Worm (Caenorhabditis elegans) whole organism, L3 larva: ENCODE results near the gene T03E6.8.
"Not testable (repeated sequence)": the region's sequence is repeated elsewhere in the genome, so short reads cannot be mapped to it uniquely, and the experiment has no call there.

Experiments
- R02D3.7 ChIP-seq: fragments of 150-350 bp; optimal IDR thresholded peaks from 2 replicates; lab custom pipeline; 2014; ENCODE audit warnings: missing biosample characterization, missing genetic modification characterization
- aly-2 ChIP-seq: fragments of 150-350 bp; optimal IDR thresholded peaks from 2 replicates; lab custom pipeline; 2014; ENCODE audit warnings: missing biosample characterization, missing genetic modification characterization
- ama-1 ChIP-seq: fragments of 150-350 bp; optimal IDR thresholded peaks from 2 replicates; lab custom pipeline; 2018
- elt-2 ChIP-seq: sonication (generic microtip); optimal IDR thresholded peaks from 2 replicates; lab custom pipeline; 2016; ENCODE audit warnings: missing genetic modification reagents, mild to moderate bottlenecking, missing genetic modification characterization, missing compliant biosample characterization
- elt-3 ChIP-seq, 3 experiments: fragments of 150-350 bp in 1 of 3; sonication (generic microtip) in 2 of 3; optimal IDR thresholded peaks; 2 replicates in 2 of 3; 4 replicates in 1 of 3; lab custom pipeline; 2014 to 2017; ENCODE audit warnings: missing biosample characterization in 3 of 3, missing genetic modification characterization in 3 of 3
- fkh-2 ChIP-seq: fragments of 150-350 bp; optimal IDR thresholded peaks from 2 replicates; lab custom pipeline; 2014; ENCODE audit warnings: missing biosample characterization, missing genetic modification reagents, missing genetic modification characterization
- fos-1 ChIP-seq: fragments of 150-350 bp; optimal IDR thresholded peaks from 2 replicates; lab custom pipeline; 2014; ENCODE audit warnings: missing biosample characterization, missing genetic modification characterization
- hmg-11 ChIP-seq: sonication (generic microtip); optimal IDR thresholded peaks from 2 replicates; lab custom pipeline; 2016; ENCODE audit warnings: missing genetic modification characterization, missing compliant biosample characterization
- lin-15B ChIP-seq: fragments of 150-350 bp; optimal IDR thresholded peaks from 2 replicates; lab custom pipeline; 2014; ENCODE audit warnings: missing biosample characterization, missing genetic modification characterization
- lin-39 ChIP-seq: fragments of 150-350 bp; optimal IDR thresholded peaks from 2 replicates; lab custom pipeline; 2018; ENCODE audit warnings: missing biosample characterization, missing genetic modification reagents, missing genetic modification characterization
- lsy-12 ChIP-seq: sonication (generic microtip); optimal IDR thresholded peaks from 2 replicates; lab custom pipeline; 2016; ENCODE audit warnings: mild to moderate bottlenecking, missing genetic modification characterization, missing compliant biosample characterization
- mdl-1 ChIP-seq: fragments of 150-350 bp; optimal IDR thresholded peaks from 2 replicates; lab custom pipeline; 2014; ENCODE audit warnings: missing biosample characterization, missing genetic modification characterization
- nhr-11 ChIP-seq: fragments of 150-350 bp; optimal IDR thresholded peaks from 2 replicates; lab custom pipeline; 2014; ENCODE audit warnings: missing biosample characterization, missing genetic modification characterization
- nhr-12 ChIP-seq: fragments of 150-350 bp; optimal IDR thresholded peaks from 2 replicates; lab custom pipeline; 2014; ENCODE audit warnings: missing biosample characterization, missing genetic modification characterization
- nhr-23 ChIP-seq: fragments of 150-350 bp; optimal IDR thresholded peaks from 2 replicates; lab custom pipeline; 2014; ENCODE audit warnings: missing biosample characterization, missing genetic modification reagents, missing genetic modification characterization
- nhr-237 ChIP-seq: fragments of 150-350 bp; optimal IDR thresholded peaks from 2 replicates; lab custom pipeline; 2014; ENCODE audit warnings: missing biosample characterization, missing genetic modification characterization
- nhr-43 ChIP-seq: sonication (generic microtip); optimal IDR thresholded peaks from 2 replicates; lab custom pipeline; 2016; ENCODE audit warnings: mild to moderate bottlenecking, missing genetic modification characterization, missing compliant biosample characterization; ENCODE audit not compliant: poor library complexity, severe bottlenecking
- nhr-67 ChIP-seq: fragments of 150-350 bp; optimal IDR thresholded peaks from 2 replicates; lab custom pipeline; 2014; ENCODE audit warnings: missing biosample characterization, missing genetic modification characterization
- pqm-1 ChIP-seq: fragments of 150-350 bp; optimal IDR thresholded peaks from 2 replicates; lab custom pipeline; 2017; ENCODE audit warnings: missing biosample characterization, missing genetic modification characterization, inconsistent platforms
- sea-2 ChIP-seq: fragments of 150-350 bp; sonication (generic microtip); optimal IDR thresholded peaks from 4 replicates; lab custom pipeline; 2014; ENCODE audit warnings: missing biosample characterization, missing genetic modification reagents, missing genetic modification characterization
- zag-1 ChIP-seq: fragments of 150-350 bp; optimal IDR thresholded peaks from 2 replicates; lab custom pipeline; 2014; ENCODE audit warnings: missing biosample characterization, missing genetic modification characterization
- ztf-4 ChIP-seq: fragments of 150-350 bp; optimal IDR thresholded peaks from 2 replicates; lab custom pipeline; 2014; ENCODE audit warnings: missing biosample characterization, missing genetic modification characterization

T03E6.8 gene

ce11 chrV:16603102-16603501 is at the start of gene T03E6.8:
T03E6.8 (minus strand) TSS chrV:16603202.
- no peak for TF ChIP-seq elt-3 (tag; optimal IDR thresholded peaks at IDR 0.05; lab: Kevin White, UChicago)
- TF ChIP-seq nhr-43 (tag; lab: Kevin White, UChicago), result no peak

ce11 chrV:16649200-16649599 is 46.2 kb upstream of the T03E6.8 start, which contains the start of gene W06G6.11:
W06G6.11 (minus strand) TSS chrV:16649300.
- TF ChIP-seq fos-1; nhr-11 (tag; lab: Kevin White, UChicago); lin-15B (tag; lab: Kevin White, UChicago): not testable (repeated sequence)

DNA sequence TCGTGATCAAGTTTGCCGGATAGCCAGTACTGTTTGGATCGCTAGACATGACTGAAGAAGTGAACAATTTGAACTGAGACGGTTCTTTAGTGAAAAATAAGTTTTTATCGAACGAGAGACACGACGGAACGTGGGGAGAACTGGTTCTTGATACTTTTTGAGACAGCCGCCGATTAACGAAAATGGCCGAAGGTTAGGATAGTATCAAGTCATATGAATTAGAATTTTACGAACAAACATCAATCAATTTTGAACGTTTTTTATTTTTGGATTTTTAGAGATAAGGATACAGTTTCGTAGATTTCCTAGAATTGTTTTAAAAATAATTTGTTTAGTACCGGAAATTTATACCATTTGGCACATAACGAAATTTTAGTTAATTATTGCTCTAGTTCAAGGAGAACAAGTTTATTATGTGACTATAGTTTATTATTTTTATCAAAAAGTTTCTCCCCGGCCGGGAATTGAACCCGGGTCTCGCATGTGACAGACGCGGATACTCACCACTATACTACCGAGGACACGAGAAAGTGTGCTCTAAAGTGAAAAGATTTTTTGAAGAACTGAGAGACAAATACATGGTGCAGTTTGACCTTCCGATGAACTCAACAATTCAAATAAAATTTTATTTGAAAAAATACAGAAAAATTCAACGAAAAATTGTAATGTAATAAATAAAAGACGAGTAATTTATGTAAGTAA is 45.5 kb upstream of the T03E6.8 start, which contains the start of gene W06G6.20:
Gene W06G6.20, minus strand, starts transcription at position 51 of the 702 bp plus-strand sequence.
- TF ChIP-seq pqm-1 (tag; lab: Kevin White, UChicago) (no peak), elt-2 (tag; lab: Kevin White, UChicago) (peak; percentile 12)

- TF ChIP-seq mdl-1 (tag; lab: Kevin White, UChicago) (no peak), R02D3.7 (tag; lab: Kevin White, UChicago) (no peak)
These were observed 44.1 kb upstream of the T03E6.8 start, which contains the start of gene W06G6.10 for ce11 chrV:16647093-16647492. W06G6.10 (minus strand) TSS chrV:16647193.

- TF ChIP-seq mdl-1 (tag; lab: Kevin White, UChicago), result no peak
- TF ChIP-seq, all 47 proteins: peak for 0
These were observed 43.4 kb upstream of the T03E6.8 start, which contains the start of gene W06G6.9 for ce11 chrV:16646372-16646771. W06G6.9 (minus strand) TSS chrV:16646472.

- TF ChIP-seq nhr-23 (no peak), mdl-1 (tag; lab: Kevin White, UChicago) (no peak), sea-2 (GFP tag; lab: Kevin White, UChicago) (no peak), elt-2 (tag; lab: Kevin White, UChicago) (peak; percentile 11), fkh-2 (tag; lab: Kevin White, UChicago) (no peak), hmg-11 (tag; lab: Kevin White, UChicago) (no peak), aly-2 (no peak)
- TF ChIP-seq, all 47 proteins: peak for 1
These were observed 42.4 kb upstream of the T03E6.8 start, which contains the start of gene W06G6.17 for ce11 chrV:16645201-16645940. W06G6.17 (minus strand) TSS chrV:16645251.

- no peak for TF ChIP-seq lin-39 (tag; lab: Kevin White, UChicago)
- TF ChIP-seq sea-2 (GFP tag; lab: Kevin White, UChicago), result no peak
- TF ChIP-seq nhr-11 (tag; lab: Kevin White, UChicago), result no peak
- no peak for TF ChIP-seq nhr-23
- no peak for TF ChIP-seq elt-3 (tag; optimal IDR thresholded peaks at IDR 0.05; lab: Kevin White, UChicago)
- no peak for TF ChIP-seq nhr-43 (tag; lab: Kevin White, UChicago)
- TF ChIP-seq ama-1, result no peak
- TF ChIP-seq nhr-12 (tag; lab: Kevin White, UChicago), result no peak
- no peak for TF ChIP-seq nhr-67 (tag; lab: Kevin White, UChicago)
- no peak for TF ChIP-seq nhr-237 (tag; lab: Kevin White, UChicago)
- TF ChIP-seq ztf-4, result no peak
- TF ChIP-seq lsy-12 (tag; lab: Kevin White, UChicago), result no peak
- no peak for TF ChIP-seq fos-1
These were observed 40.6 kb upstream of the T03E6.8 start, which contains the start of gene srw-77 for ce11 chrV:16643558-16643957. srw-77 (minus strand) TSS chrV:16643658.

ce11 chrV:16640366-16640765 is 37.4 kb upstream of the T03E6.8 start:
- TF ChIP-seq zag-1 (tag; lab: Kevin White, UChicago) (no peak), elt-2 (tag; lab: Kevin White, UChicago) (peak; percentile 32)
